Worm (Caenorhabditis elegans) whole organism, late embryonic: Measurements from ENCODE around the gene cyn-1.

Source experiments
- ceh-45 ChIP-seq: fragments of 200-800 bp; sonication (Bioruptor generic); IDR thresholded peaks from 2 replicates; pipeline ENCODE4 v1.3.6; 2022; ENCODE audit warnings: missing genetic modification reagents, missing genetic modification characterization, missing compliant biosample characterization
- ceh-48 ChIP-seq: sonication (generic microtip); optimal IDR thresholded peaks from 2 replicates; lab custom pipeline; 2016; ENCODE audit warnings: missing genetic modification characterization, inconsistent platforms, missing compliant biosample characterization
- pha-2 ChIP-seq: sonication (generic microtip); optimal IDR thresholded peaks from 2 replicates; lab custom pipeline; 2017; ENCODE audit warnings: mild to moderate bottlenecking, missing genetic modification characterization, missing compliant biosample characterization
- pqm-1 ChIP-seq: sonication (generic microtip); optimal IDR thresholded peaks from 2 replicates; lab custom pipeline; 2016; ENCODE audit warnings: missing genetic modification characterization, missing compliant biosample characterization
- rnt-1 ChIP-seq: sonication (generic microtip); optimal IDR thresholded peaks from 2 replicates; lab custom pipeline; 2016; ENCODE audit warnings: missing genetic modification characterization, missing compliant biosample characterization

DNA sequence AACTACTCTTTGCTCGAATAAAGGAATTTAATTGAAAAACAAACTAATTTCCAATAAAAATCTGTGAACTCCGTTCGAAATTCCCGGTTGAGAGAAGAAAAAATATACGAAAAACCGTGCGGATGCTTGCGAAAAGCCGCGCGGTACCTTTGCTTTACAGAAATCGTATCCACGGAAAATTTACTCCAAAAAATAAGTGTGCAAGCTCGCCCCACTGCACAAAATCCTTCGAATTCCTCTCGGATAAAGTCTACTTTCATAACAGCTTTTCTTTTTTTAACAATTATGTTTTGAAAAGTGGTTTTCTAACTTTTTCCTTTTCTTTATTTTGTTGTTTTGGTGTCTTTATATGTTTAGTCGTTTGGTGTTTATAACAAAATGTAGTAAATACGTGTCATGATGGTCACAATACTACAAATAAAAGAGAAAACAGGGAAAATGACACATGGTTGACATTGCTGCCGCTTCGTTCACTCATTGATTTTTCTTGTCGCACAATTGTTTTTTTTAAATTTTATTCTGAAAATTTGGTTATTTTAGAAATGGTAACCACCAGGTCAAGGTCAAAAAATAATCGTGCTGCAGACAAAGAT, 8.5 kb upstream of the cyn-1 start, which contains the start of gene cept-2:
- no peak for TF ChIP-seq ceh-48 (tag; lab: Kevin White, UChicago)
- peak; percentile 84 for TF ChIP-seq rnt-1 (tag; lab: Kevin White, UChicago)
- no peak for TF ChIP-seq pha-2
- no peak for TF ChIP-seq ceh-45 (GFP tag; lab: Robert Waterston, UW)
- TF ChIP-seq pqm-1, result peak; percentile 8
